Fruit fly (Drosophila melanogaster) whole organism, embryonic: ENCODE data around the gene CG42535.

Source experiments
- Ada2b ChIP-seq: fragments of 200-800 bp; sonication (Bioruptor generic); IDR thresholded peaks from 2 replicates; pipeline ENCODE4 v1.3.6; 2022; ENCODE audit warnings: missing biosample characterization, missing genetic modification characterization
- CG10147 ChIP-seq: fragments of 200-800 bp; sonication (Bioruptor generic); optimal IDR thresholded peaks from 2 replicates; lab custom pipeline; 2019; ENCODE audit warnings: missing biosample characterization, mild to moderate bottlenecking, missing genetic modification characterization, moderate library complexity
- CG11093 ChIP-seq: fragments of 200-800 bp; sonication (Bioruptor generic); IDR thresholded peaks from 3 replicates; pipeline ENCODE4 v1.3.6; 2022; ENCODE audit warnings: missing biosample characterization, missing genetic modification characterization
- CG13894 ChIP-seq: fragments of 200-800 bp; sonication (Bioruptor generic); optimal IDR thresholded peaks from 3 replicates; lab custom pipeline; 2018; ENCODE audit warnings: missing biosample characterization, mild to moderate bottlenecking, missing genetic modification characterization, moderate library complexity
- CG14441 ChIP-seq: fragments of 200-800 bp; sonication (Bioruptor generic); IDR thresholded peaks from 2 replicates; pipeline ENCODE4 v1.3.6; 2022; ENCODE audit warnings: missing biosample characterization, missing genetic modification characterization
- CG14965 ChIP-seq: fragments of 200-800 bp; sonication (Bioruptor generic); optimal IDR thresholded peaks from 2 replicates; lab custom pipeline; 2016; ENCODE audit warnings: missing biosample characterization, missing genetic modification characterization, borderline replicate concordance
- CG15011 ChIP-seq: fragments of 200-800 bp; sonication (Bioruptor generic); optimal IDR thresholded peaks from 3 replicates; lab custom pipeline; 2018; ENCODE audit warnings: missing biosample characterization, mild to moderate bottlenecking, missing genetic modification characterization
- CG16863 ChIP-seq: fragments of 200-800 bp; sonication (Bioruptor generic); optimal IDR thresholded peaks from 3 replicates; lab custom pipeline; 2016; ENCODE audit warnings: missing biosample characterization, missing genetic modification characterization
- CG17328 ChIP-seq: fragments of 200-800 bp; sonication (Bioruptor generic); IDR thresholded peaks from 2 replicates; pipeline ENCODE4 v1.3.6; 2022; ENCODE audit warnings: missing biosample characterization, missing genetic modification characterization
- CG17912 ChIP-seq: fragments of 200-800 bp; sonication (Bioruptor generic); optimal IDR thresholded peaks from 2 replicates; lab custom pipeline; 2018; ENCODE audit warnings: missing biosample characterization, mild to moderate bottlenecking, missing genetic modification characterization
- CG1792 ChIP-seq: fragments of 200-800 bp; sonication (Bioruptor generic); optimal IDR thresholded peaks from 2 replicates; lab custom pipeline; 2016; ENCODE audit warnings: missing biosample characterization, missing genetic modification characterization
- CG18262 ChIP-seq: fragments of 200-800 bp; optimal IDR thresholded peaks from 3 replicates; lab custom pipeline; 2019; ENCODE audit warnings: missing biosample characterization, mild to moderate bottlenecking, missing genetic modification characterization, moderate library complexity
- CG18764 ChIP-seq: fragments of 200-800 bp; sonication (Bioruptor generic); optimal IDR thresholded peaks from 3 replicates; lab custom pipeline; 2016; ENCODE audit warnings: missing biosample characterization, missing genetic modification characterization
- CG31224 ChIP-seq: fragments of 200-800 bp; sonication (Bioruptor generic); IDR thresholded peaks from 2 replicates; pipeline ENCODE4 v1.3.6; 2022; ENCODE audit warnings: missing biosample characterization, missing genetic modification characterization
- CG31388 ChIP-seq: fragments of 200-800 bp; sonication (Bioruptor generic); optimal IDR thresholded peaks from 2 replicates; lab custom pipeline; 2016; ENCODE audit warnings: missing biosample characterization, missing genetic modification characterization
- CG3163 ChIP-seq: fragments of 200-800 bp; sonication (Bioruptor generic); optimal IDR thresholded peaks from 3 replicates; lab custom pipeline; 2016; ENCODE audit warnings: missing biosample characterization, missing genetic modification characterization
- CG34224 ChIP-seq: fragments of 200-800 bp; sonication (Bioruptor generic); IDR thresholded peaks from 3 replicates; pipeline ENCODE4 v1.3.6; 2022; ENCODE audit warnings: missing biosample characterization, missing genetic modification characterization; ENCODE audit not compliant: partially characterized antibody
- CG34422 ChIP-seq: fragments of 200-800 bp; sonication (Bioruptor generic); IDR thresholded peaks from 3 replicates; pipeline ENCODE4 v1.3.6; 2022; ENCODE audit warnings: missing biosample characterization, missing genetic modification characterization
- CG6654 ChIP-seq: fragments of 200-800 bp; sonication (Bioruptor generic); optimal IDR thresholded peaks from 2 replicates; lab custom pipeline; 2017; ENCODE audit warnings: missing biosample characterization, mild to moderate bottlenecking, missing genetic modification characterization
- CG6791 ChIP-seq: fragments of 200-800 bp; sonication (Bioruptor generic); IDR thresholded peaks from 3 replicates; pipeline ENCODE4 v1.3.6; 2022; ENCODE audit warnings: missing biosample characterization, missing genetic modification characterization; ENCODE audit not compliant: partially characterized antibody
- CG8944 ChIP-seq: fragments of 200-800 bp; sonication (Bioruptor generic); optimal IDR thresholded peaks from 3 replicates; lab custom pipeline; 2016; ENCODE audit warnings: missing biosample characterization, missing genetic modification characterization
- Dref ChIP-seq: fragments of 200-800 bp; sonication (Bioruptor generic); IDR thresholded peaks from 2 replicates; pipeline ENCODE4 v1.3.6; 2022; ENCODE audit warnings: missing biosample characterization, missing genetic modification characterization
- H15 ChIP-seq: fragments of 200-800 bp; sonication (Bioruptor generic); IDR thresholded peaks from 3 replicates; pipeline ENCODE4 v1.3.6; 2022; ENCODE audit warnings: missing biosample characterization, missing genetic modification characterization
- Hr78 ChIP-seq, 2 experiments: fragments of 200-800 bp in 1 of 2; fragments of >200 bp in 1 of 2; sonication (Bioruptor generic) in 1 of 2; optimal IDR thresholded peaks; 2 replicates each; lab custom pipeline; 2017 to 2019; ENCODE audit warnings: missing biosample characterization in 2 of 2, missing genetic modification characterization in 2 of 2, mild to moderate bottlenecking in 1 of 2, moderate library complexity in 1 of 2
- Lim3 ChIP-seq: fragments of 200-800 bp; sonication (Bioruptor generic); IDR thresholded peaks from 2 replicates; pipeline ENCODE4 v1.3.6; 2022; ENCODE audit warnings: missing biosample characterization, missing genetic modification characterization
- NFAT ChIP-seq: fragments of 200-800 bp; sonication (Bioruptor generic); IDR thresholded peaks from 2 replicates; pipeline ENCODE4 v1.3.6; 2022; ENCODE audit warnings: missing biosample characterization, missing genetic modification characterization
- Optix ChIP-seq: fragments of 200-800 bp; sonication (Bioruptor generic); IDR thresholded peaks from 3 replicates; pipeline ENCODE4 v1.3.6; 2022; ENCODE audit warnings: missing biosample characterization, missing genetic modification characterization
- Six4 ChIP-seq: fragments of 200-800 bp; sonication (Bioruptor generic); optimal IDR thresholded peaks from 2 replicates; lab custom pipeline; 2016; ENCODE audit warnings: missing biosample characterization, missing genetic modification characterization
- Sox102F ChIP-seq: fragments of 200-800 bp; sonication (Bioruptor generic); optimal IDR thresholded peaks from 2 replicates; lab custom pipeline; 2018; ENCODE audit warnings: missing biosample characterization, mild to moderate bottlenecking, missing genetic modification characterization, moderate library complexity
- TFAM ChIP-seq: fragments of 200-800 bp; sonication (Bioruptor generic); optimal IDR thresholded peaks from 2 replicates; lab custom pipeline; 2017; ENCODE audit warnings: missing biosample characterization, missing genetic modification characterization, inconsistent platforms
- Vsx1 ChIP-seq: fragments of 200-800 bp; sonication (Bioruptor generic); optimal IDR thresholded peaks from 2 replicates; lab custom pipeline; 2017; ENCODE audit warnings: missing biosample characterization, mild to moderate bottlenecking, missing genetic modification characterization, missing genetic modification reagents
- ac ChIP-seq: fragments of 200-800 bp; sonication (Bioruptor generic); optimal IDR thresholded peaks from 3 replicates; lab custom pipeline; 2017; ENCODE audit warnings: missing biosample characterization, mild to moderate bottlenecking, missing genetic modification characterization
- dpn ChIP-seq, 2 experiments: fragments of 200-800 bp; sonication (Bioruptor generic); optimal IDR thresholded peaks; 3 replicates each; lab custom pipeline; 2016; ENCODE audit warnings: missing biosample characterization in 2 of 2, missing genetic modification characterization in 2 of 2
- ewg ChIP-seq: fragments of 200-800 bp; sonication (Bioruptor generic); optimal IDR thresholded peaks from 3 replicates; lab custom pipeline; 2017; ENCODE audit warnings: mild to moderate bottlenecking, missing biosample characterization, missing genetic modification reagents, missing genetic modification characterization
- exex ChIP-seq: fragments of 200-800 bp; sonication (Bioruptor generic); optimal IDR thresholded peaks from 4 replicates; lab custom pipeline; 2018; ENCODE audit warnings: missing biosample characterization, mild to moderate bottlenecking, missing genetic modification characterization, moderate library complexity
- gcm2 ChIP-seq: fragments of 200-800 bp; sonication (Bioruptor generic); optimal IDR thresholded peaks from 2 replicates; lab custom pipeline; 2016; ENCODE audit warnings: missing biosample characterization, missing genetic modification characterization
- hbn ChIP-seq: fragments of 200-800 bp; sonication (Bioruptor generic); IDR thresholded peaks from 2 replicates; pipeline ENCODE4 v1.3.6; 2022; ENCODE audit warnings: missing biosample characterization, missing genetic modification characterization; ENCODE audit not compliant: partially characterized antibody
- hth ChIP-seq: fragments of >200 bp; optimal IDR thresholded peaks from 2 replicates; lab custom pipeline; 2017; ENCODE audit warnings: inconsistent platforms
- kah ChIP-seq: fragments of 200-800 bp; sonication (Bioruptor generic); optimal IDR thresholded peaks from 2 replicates; lab custom pipeline; 2018; ENCODE audit warnings: missing biosample characterization, mild to moderate bottlenecking, missing genetic modification characterization
- pfk ChIP-seq: fragments of 200-800 bp; sonication (Bioruptor generic); optimal IDR thresholded peaks from 2 replicates; lab custom pipeline; 2018; ENCODE audit warnings: missing biosample characterization, mild to moderate bottlenecking, missing genetic modification characterization, moderate library complexity
- phol ChIP-seq: fragments of 200-800 bp; sonication (Bioruptor generic); optimal IDR thresholded peaks from 3 replicates; lab custom pipeline; 2018; ENCODE audit warnings: missing biosample characterization, mild to moderate bottlenecking, missing genetic modification characterization, moderate library complexity
- pita ChIP-seq: fragments of 200-800 bp; sonication (Bioruptor generic); optimal IDR thresholded peaks from 2 replicates; lab custom pipeline; 2017; ENCODE audit warnings: missing biosample characterization, mild to moderate bottlenecking, missing genetic modification characterization
- psq ChIP-seq: fragments of 200-800 bp; sonication (Bioruptor generic); optimal IDR thresholded peaks from 2 replicates; lab custom pipeline; 2017; ENCODE audit warnings: missing biosample characterization, missing genetic modification characterization
- pum ChIP-seq: fragments of 200-800 bp; sonication (Bioruptor generic); optimal IDR thresholded peaks from 2 replicates; lab custom pipeline; 2016; ENCODE audit warnings: missing biosample characterization, missing genetic modification characterization
- tin ChIP-seq: fragments of 200-800 bp; sonication (Bioruptor generic); optimal IDR thresholded peaks from 3 replicates; lab custom pipeline; 2016; ENCODE audit warnings: missing biosample characterization, missing genetic modification characterization
- tio ChIP-seq: fragments of 200-800 bp; sonication (Bioruptor generic); optimal IDR thresholded peaks from 2 replicates; lab custom pipeline; 2017; ENCODE audit warnings: missing biosample characterization, missing genetic modification characterization, inconsistent platforms
- trem ChIP-seq: fragments of 200-800 bp; optimal IDR thresholded peaks from 3 replicates; lab custom pipeline; 2019; ENCODE audit warnings: missing biosample characterization, mild to moderate bottlenecking, missing genetic modification characterization, moderate library complexity
- tx ChIP-seq: fragments of 200-800 bp; sonication (Bioruptor generic); optimal IDR thresholded peaks from 2 replicates; lab custom pipeline; 2016; ENCODE audit warnings: missing biosample characterization, missing genetic modification characterization
- zfh2 ChIP-seq: fragments of 200-800 bp; sonication (Bioruptor generic); optimal IDR thresholded peaks from 2 replicates; lab custom pipeline; 2016; ENCODE audit warnings: missing biosample characterization, missing genetic modification characterization

The CG42535 gene

dm6 chr3L:10629969-10630368 lies 766 bp downstream of the CG42535 start, which contains the start of gene CG42536:
CG42536 (minus strand) TSS chr3L:10630069.
- TF ChIP-seq pita (GFP tag; lab: Kevin White, UChicago) = no peak
- no peak for TF ChIP-seq CG18764 (GFP tag; lab: Kevin White, UChicago)
- no peak for TF ChIP-seq CG15011 (GFP tag; lab: Kevin White, UChicago)
- no peak for TF ChIP-seq Ada2b (GFP tag; lab: Robert Waterston, UW)
- TF ChIP-seq CG13894 (tag; lab: Kevin White, UChicago) = no peak
- no peak for TF ChIP-seq Hr78 (GFP tag; optimal IDR thresholded peaks at IDR 0.05; lab: Kevin White, UChicago)
- TF ChIP-seq Vsx1 = no peak
- TF ChIP-seq CG17328 (GFP tag; lab: Robert Waterston, UW) = no peak
- TF ChIP-seq Sox102F (GFP tag; lab: Kevin White, UChicago) = no peak
- no peak for TF ChIP-seq exex (tag; lab: Kevin White, UChicago)
- no peak for TF ChIP-seq tin (GFP tag; lab: Kevin White, UChicago)
- no peak for TF ChIP-seq pfk (GFP tag; lab: Kevin White, UChicago)

- TF ChIP-seq hbn (GFP tag; lab: Robert Waterston, UW) (no peak), Six4 (GFP tag; lab: Kevin White, UChicago) (no peak), ewg (GFP tag; lab: Kevin White, UChicago) (no peak), gcm2 (GFP tag; lab: Kevin White, UChicago) (no peak), CG31224 (GFP tag; lab: Robert Waterston, UW) (no peak), trem (tag; lab: Kevin White, UChicago) (no peak), CG11093 (GFP tag; lab: Robert Waterston, UW) (no peak), ac (GFP tag; lab: Kevin White, UChicago) (no peak), CG10147 (no peak), CG18262 (tag; lab: Kevin White, UChicago) (no peak), CG14965 (GFP tag; lab: Kevin White, UChicago) (no peak), H15 (GFP tag; lab: Robert Waterston, UW) (no peak), CG17912 (no peak), CG34224 (GFP tag; lab: Robert Waterston, UW) (no peak), CG8944 (GFP tag; lab: Kevin White, UChicago) (no peak), Lim3 (no peak), CG6791 (no peak), NFAT (GFP tag; lab: Robert Waterston, UW) (no peak), CG3163 (no peak)
- TF ChIP-seq, all 482 proteins: peak for 0
Measured at dm6 chr3L:10628384-10628783, 2.4 kb downstream of the CG42535 start, which contains the start of gene CG14151. CG14151 (minus strand) TSS chr3L:10628484.

dm6 chr3L:10626199-10626598 lies 4.5 kb downstream of the CG42535 start, which contains the start of gene CG34238:
CG34238 (plus strand) TSS chr3L:10626499.
- TF ChIP-seq kah (no peak), tx (GFP tag; lab: Kevin White, UChicago) (no peak), Optix (GFP tag; lab: Robert Waterston, UW) (no peak), CG6654 (GFP tag; lab: Kevin White, UChicago) (no peak), CG8944 (GFP tag; lab: Kevin White, UChicago) (no peak), CG16863 (GFP tag; lab: Kevin White, UChicago) (no peak)

- TF ChIP-seq TFAM (GFP tag; lab: Kevin White, UChicago) = no peak
- TF ChIP-seq pum (GFP tag; lab: Kevin White, UChicago) = no peak
- no peak for TF ChIP-seq hth (lab: Kevin White, UChicago)
- no peak for TF ChIP-seq psq (GFP tag; lab: Kevin White, UChicago)
- TF ChIP-seq Dref (GFP tag; lab: Robert Waterston, UW) = no peak
- TF ChIP-seq dpn (GFP tag; optimal IDR thresholded peaks at IDR 0.05; lab: Kevin White, UChicago) = no peak
- TF ChIP-seq CG14441 (GFP tag; lab: Robert Waterston, UW) = no peak
- no peak for TF ChIP-seq CG1792
- no peak for TF ChIP-seq CG31388
- TF ChIP-seq tio (GFP tag; lab: Kevin White, UChicago) = no peak
- no peak for TF ChIP-seq zfh2 (GFP tag; lab: Kevin White, UChicago)
- TF ChIP-seq phol = no peak
- no peak for TF ChIP-seq CG34422 (GFP tag; lab: Robert Waterston, UW)
Measured at dm6 chr3L:10625499-10625898, 5.2 kb downstream of the CG42535 start, which contains the start of gene CG43127. CG43127 (minus strand) TSS chr3L:10625599.
